Worm (Caenorhabditis elegans) whole organism, midembryonic: Measurements from ENCODE around the gene Y62E10A.19.

ENCODE experiments used
- T22C8.4 ChIP-seq: fragments of 200-800 bp; sonication (Bioruptor generic); IDR thresholded peaks from 2 replicates; pipeline ENCODE4 v1.3.6; 2022; ENCODE audit warnings: missing genetic modification characterization, missing compliant biosample characterization
- cog-1 ChIP-seq: sonication (generic microtip); optimal IDR thresholded peaks from 2 replicates; lab custom pipeline; 2016; ENCODE audit warnings: missing genetic modification characterization, missing compliant biosample characterization
- flt-1 ChIP-seq: fragments of 200-800 bp; sonication (Bioruptor generic); IDR thresholded peaks from 2 replicates; pipeline ENCODE4 v1.3.6; 2022; ENCODE audit warnings: missing genetic modification characterization, missing compliant biosample characterization
- klf-2 ChIP-seq: fragments of 200-800 bp; sonication (Bioruptor generic); conservative IDR thresholded peaks from 2 replicates; pipeline ENCODE4 v1.3.6; 2022; ENCODE audit warnings: missing genetic modification reagents, missing genetic modification characterization, missing compliant biosample characterization
- med-1 ChIP-seq: sonication (generic microtip); optimal IDR thresholded peaks from 2 replicates; lab custom pipeline; 2017; ENCODE audit warnings: missing genetic modification characterization, mild to moderate bottlenecking, missing compliant biosample characterization, antibody characterized with exemption, missing genetic modification reagents; ENCODE audit not compliant: insufficient read depth
- ref-1 ChIP-seq: fragments of 200-800 bp; sonication (Bioruptor generic); conservative IDR thresholded peaks from 2 replicates; pipeline ENCODE4 v1.3.6; 2022; ENCODE audit warnings: missing genetic modification reagents, missing genetic modification characterization, missing compliant biosample characterization
- tab-1 ChIP-seq: fragments of 200-800 bp; sonication (Bioruptor generic); IDR thresholded peaks from 2 replicates; pipeline ENCODE4 v1.3.6; 2022; ENCODE audit warnings: missing genetic modification characterization, missing compliant biosample characterization
- ztf-23 ChIP-seq: fragments of 200-800 bp; sonication (Bioruptor generic); IDR thresholded peaks from 2 replicates; pipeline ENCODE4 v1.3.6; 2022; ENCODE audit warnings: missing genetic modification reagents, missing genetic modification characterization, missing compliant biosample characterization
- ztf-29 ChIP-seq: fragments of 200-800 bp; sonication (Bioruptor generic); IDR thresholded peaks from 2 replicates; pipeline ENCODE4 v1.3.6; 2022; ENCODE audit warnings: missing genetic modification reagents, missing genetic modification characterization, missing compliant biosample characterization

The Y62E10A.19 gene

DNA sequence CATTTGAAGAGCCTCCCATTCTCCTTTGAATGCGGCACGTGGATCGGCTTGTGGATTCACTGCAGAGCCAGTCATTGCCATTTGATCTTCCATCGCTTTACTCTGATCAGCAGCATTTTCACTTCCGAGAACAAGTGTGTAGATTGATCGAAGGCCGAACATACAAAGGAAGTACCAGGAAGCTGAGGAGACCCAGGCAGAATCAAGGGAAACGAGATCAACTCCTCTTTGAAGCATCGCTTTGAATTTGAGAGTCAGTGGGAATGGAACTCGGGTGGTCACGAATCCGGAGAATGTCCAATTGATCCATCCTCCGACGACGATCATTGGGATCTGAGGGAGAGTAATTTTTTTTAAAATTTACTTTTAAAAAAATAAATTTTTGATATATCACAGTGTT is 27.6 kb downstream of the Y62E10A.19 start:
- TF ChIP-seq ztf-29 (GFP tag; lab: Robert Waterston, UW) = no peak
- TF ChIP-seq klf-2 (GFP tag; lab: Robert Waterston, UW) = no peak
- no peak for TF ChIP-seq tab-1 (GFP tag; lab: Robert Waterston, UW)
- no peak for TF ChIP-seq cog-1 (tag; lab: Kevin White, UChicago)
- no peak for TF ChIP-seq med-1 (GFP tag; lab: Kevin White, UChicago)
- TF ChIP-seq ref-1 (GFP tag; lab: Robert Waterston, UW) = no peak

DNA sequence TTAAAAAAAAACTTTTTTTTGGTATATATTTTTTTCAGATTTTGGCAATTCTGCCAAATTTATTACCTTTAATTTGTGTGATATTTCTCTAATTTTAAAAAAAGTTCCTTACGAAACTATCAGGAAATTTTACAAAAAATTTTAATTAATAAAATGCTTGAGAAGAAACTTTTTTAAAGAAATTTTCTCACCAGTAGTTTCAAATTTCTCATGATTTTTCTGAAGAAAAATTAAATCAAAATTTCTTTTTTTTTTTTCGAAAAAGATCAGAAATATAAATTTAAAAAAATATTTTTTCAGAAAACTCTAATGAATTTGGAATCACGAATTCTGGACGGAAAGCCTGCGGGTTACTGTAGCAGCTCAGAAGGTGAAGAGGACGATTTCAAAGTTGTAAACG is 30.4 kb downstream of the Y62E10A.19 start, which contains the start of gene mau-8:
TSS of gene mau-8 (plus strand) at position 301 of the 400 bp plus-strand sequence.
- TF ChIP-seq T22C8.4 (GFP tag; lab: Robert Waterston, UW) = no peak
- TF ChIP-seq ref-1 (GFP tag; lab: Robert Waterston, UW) = no peak
- TF ChIP-seq flt-1 (GFP tag; lab: Robert Waterston, UW) = no peak

DNA sequence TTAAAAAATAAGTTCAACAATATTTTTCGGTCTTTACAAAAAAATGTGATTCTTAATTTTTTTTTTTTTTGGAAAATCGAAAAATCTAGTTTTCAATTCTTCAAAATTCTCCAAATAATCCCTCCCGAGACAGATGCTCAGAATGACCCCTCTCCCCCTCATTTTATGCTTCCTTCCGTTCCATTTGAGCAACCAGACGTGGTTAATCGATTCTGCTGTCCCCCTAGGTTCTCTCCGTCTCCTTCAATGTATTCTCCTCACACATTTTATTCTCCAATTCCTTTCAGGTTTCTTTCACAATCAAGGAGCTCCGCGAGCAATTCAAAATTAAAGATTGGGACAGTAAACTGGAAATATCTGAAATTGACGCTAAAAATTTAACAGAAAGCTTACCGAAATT is 33.2 kb downstream of the Y62E10A.19 start:
- TF ChIP-seq klf-2 (GFP tag; lab: Robert Waterston, UW) (no peak), tab-1 (GFP tag; lab: Robert Waterston, UW) (no peak), ref-1 (GFP tag; lab: Robert Waterston, UW) (no peak), T22C8.4 (GFP tag; lab: Robert Waterston, UW) (peak; percentile 55), med-1 (GFP tag; lab: Kevin White, UChicago) (no peak), flt-1 (GFP tag; lab: Robert Waterston, UW) (no peak)

DNA sequence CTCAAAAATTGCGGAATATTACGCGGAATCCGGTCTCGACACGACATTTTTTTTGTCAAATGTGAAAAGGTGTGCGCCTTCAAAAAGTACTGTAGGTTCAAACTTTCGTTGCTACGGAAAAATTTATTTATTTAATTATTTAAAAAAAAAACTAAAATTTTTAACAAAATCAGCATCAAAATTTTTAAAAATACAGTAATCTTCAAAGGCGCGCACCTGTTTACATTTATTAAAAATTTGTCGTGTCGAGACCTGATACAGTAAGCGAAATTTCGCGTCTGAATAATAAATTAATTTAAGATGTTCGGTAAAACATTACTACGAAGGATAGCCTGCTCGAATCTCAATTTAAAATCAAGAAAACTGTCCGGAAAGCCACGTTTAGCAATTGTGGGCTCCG is 36.4 kb downstream of the Y62E10A.19 start, which contains the start of gene Y62E10A.6:
TSS of gene Y62E10A.6 (plus strand) at position 301 of the 400 bp plus-strand sequence.
- TF ChIP-seq flt-1 (GFP tag; lab: Robert Waterston, UW) = no peak
- no peak for TF ChIP-seq ztf-23

DNA sequence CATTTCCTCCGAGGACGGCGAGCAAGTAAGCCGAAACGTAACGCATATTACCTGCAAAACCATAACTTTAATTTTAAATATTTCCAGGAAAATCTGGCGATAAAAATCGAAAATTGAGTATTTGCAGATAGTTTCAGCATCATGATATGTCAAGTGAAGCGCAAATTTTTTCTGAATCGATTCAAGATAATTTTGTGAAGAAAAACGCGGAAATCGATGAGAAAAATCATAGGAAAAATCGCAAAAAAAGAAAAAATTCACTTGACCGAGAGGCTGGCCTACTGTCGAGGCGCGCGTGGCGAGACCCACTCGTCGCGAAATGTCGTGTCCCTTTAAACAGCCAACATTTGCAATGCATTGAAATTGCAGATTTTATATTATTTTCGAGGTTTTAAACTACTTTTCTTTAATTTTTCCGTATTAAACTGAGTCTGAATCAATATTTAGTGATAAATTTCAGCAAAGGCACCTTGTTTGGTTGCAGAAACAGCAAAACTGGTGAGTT is 37.8 kb downstream of the Y62E10A.19 start, which contains the start of the genes rla-2, popl-7 and Y62E10A.24:
TSS of gene rla-2 (minus strand) at position 51 of the 505 bp plus-strand sequence.
TSS of gene popl-7 (plus strand) at position 455 of the 505 bp plus-strand sequence.
TSS of gene Y62E10A.24 (plus strand) at position 476 of the 505 bp plus-strand sequence.
- TF ChIP-seq ref-1 (GFP tag; lab: Robert Waterston, UW) = no peak
- TF ChIP-seq T22C8.4 (GFP tag; lab: Robert Waterston, UW) = no peak
- TF ChIP-seq cog-1 (tag; lab: Kevin White, UChicago) = no peak
- TF ChIP-seq flt-1 (GFP tag; lab: Robert Waterston, UW) = no peak
- TF ChIP-seq klf-2 (GFP tag; lab: Robert Waterston, UW) = no peak
- no peak for TF ChIP-seq ztf-29 (GFP tag; lab: Robert Waterston, UW)
- TF ChIP-seq med-1 (GFP tag; lab: Kevin White, UChicago) = no peak
- TF ChIP-seq tab-1 (GFP tag; lab: Robert Waterston, UW) = no peak
- TF ChIP-seq ztf-23 = no peak

DNA sequence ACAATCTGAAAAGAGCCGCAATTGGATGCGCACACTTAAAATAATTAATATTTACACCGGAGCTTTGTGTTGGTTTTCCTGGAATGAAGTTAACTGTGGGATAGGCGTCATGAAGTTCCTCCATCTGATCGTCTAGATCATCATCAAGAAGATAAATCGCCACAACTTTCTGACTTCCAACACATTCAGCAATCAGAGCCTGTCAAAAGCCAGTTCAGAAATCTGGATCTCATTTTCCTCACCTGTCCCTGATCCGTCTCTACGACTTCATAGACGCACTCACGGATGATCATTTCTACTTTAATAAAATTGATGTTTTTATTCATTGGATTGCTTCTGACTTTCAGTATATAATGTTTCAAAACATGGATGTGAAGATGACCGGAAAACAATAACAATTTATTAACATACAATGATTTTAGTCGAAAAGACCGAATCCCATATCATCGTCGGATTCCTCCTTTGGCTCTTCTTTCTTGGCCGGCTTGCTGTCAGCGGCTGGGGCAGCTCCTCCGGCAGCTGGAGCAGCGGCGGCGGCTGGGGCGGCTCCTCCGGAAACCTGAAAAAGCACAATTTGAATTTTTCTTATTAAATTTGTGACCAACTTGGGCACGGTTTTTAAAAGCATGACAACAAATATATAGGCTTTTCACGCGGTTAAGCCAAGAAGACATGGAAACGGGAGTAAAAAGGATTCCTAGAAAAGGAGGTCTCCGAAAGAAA is 38.8 kb downstream of the Y62E10A.19 start, which contains the start of gene agt-1:
TSS of gene agt-1 (minus strand) at position 293 of the 723 bp plus-strand sequence.
- no peak for TF ChIP-seq flt-1 (GFP tag; lab: Robert Waterston, UW)
- no peak for TF ChIP-seq T22C8.4 (GFP tag; lab: Robert Waterston, UW)
- TF ChIP-seq ztf-29 (GFP tag; lab: Robert Waterston, UW) = no peak
- TF ChIP-seq ztf-23 = no peak
- no peak for TF ChIP-seq med-1 (GFP tag; lab: Kevin White, UChicago)
- no peak for TF ChIP-seq ref-1 (GFP tag; lab: Robert Waterston, UW)
- TF ChIP-seq klf-2 (GFP tag; lab: Robert Waterston, UW) = no peak
- TF ChIP-seq tab-1 (GFP tag; lab: Robert Waterston, UW) = no peak
- no peak for TF ChIP-seq cog-1 (tag; lab: Kevin White, UChicago)

DNA sequence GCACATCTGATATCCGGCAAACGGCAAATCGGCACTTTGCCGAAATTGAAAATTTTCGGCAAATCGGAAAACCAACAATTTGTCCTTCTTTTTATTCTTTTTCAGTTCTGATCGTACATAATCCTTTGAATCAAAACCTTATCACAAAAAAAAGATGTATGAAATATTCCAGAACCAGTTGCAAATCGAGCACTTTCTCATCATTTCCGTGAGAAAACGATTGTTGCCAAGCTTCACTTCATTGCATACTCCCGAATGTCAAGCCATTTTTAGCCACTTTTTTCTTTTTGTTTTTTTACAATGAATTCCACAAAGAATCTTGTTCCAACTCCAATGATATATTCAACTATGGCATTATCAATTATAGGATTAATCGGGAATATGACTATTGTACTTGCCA is 43.2 kb downstream of the Y62E10A.19 start, which contains the start of gene srsx-25:
TSS of gene srsx-25 (plus strand) at position 301 of the 400 bp plus-strand sequence.
- TF ChIP-seq flt-1 (GFP tag; lab: Robert Waterston, UW) (no peak), ztf-23 (no peak), ref-1 (GFP tag; lab: Robert Waterston, UW) (no peak), T22C8.4 (GFP tag; lab: Robert Waterston, UW) (no peak), med-1 (GFP tag; lab: Kevin White, UChicago) (no peak), ztf-29 (GFP tag; lab: Robert Waterston, UW) (no peak), cog-1 (tag; lab: Kevin White, UChicago) (no peak), tab-1 (GFP tag; lab: Robert Waterston, UW) (no peak), klf-2 (GFP tag; lab: Robert Waterston, UW) (no peak)

DNA sequence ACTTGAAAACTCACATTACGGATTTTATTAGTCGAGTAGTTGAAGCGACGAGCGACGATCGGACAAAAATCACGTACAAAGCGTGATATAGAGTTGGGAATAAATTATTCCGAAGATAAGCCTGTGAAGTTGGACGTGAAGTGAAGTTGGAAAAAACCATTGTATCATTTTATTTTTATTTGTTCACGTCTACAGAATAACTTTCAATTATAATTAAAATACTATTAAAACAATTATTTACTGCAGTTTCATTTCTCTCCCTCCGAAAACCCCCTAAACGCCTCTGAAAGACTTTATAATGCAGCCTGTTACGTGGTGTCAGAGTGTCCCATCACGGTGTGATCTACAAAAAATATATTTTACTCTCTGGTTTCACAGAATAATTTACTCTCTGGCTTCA is 48.0 kb downstream of the Y62E10A.19 start, which contains the start of gene Y62E10A.3:
TSS of gene Y62E10A.3 (minus strand) at position 101 of the 400 bp plus-strand sequence.
- TF ChIP-seq med-1 (GFP tag; lab: Kevin White, UChicago) (no peak), tab-1 (GFP tag; lab: Robert Waterston, UW) (no peak), flt-1 (GFP tag; lab: Robert Waterston, UW) (no peak), ref-1 (GFP tag; lab: Robert Waterston, UW) (no peak), ztf-29 (GFP tag; lab: Robert Waterston, UW) (no peak), ztf-23 (no peak)

DNA sequence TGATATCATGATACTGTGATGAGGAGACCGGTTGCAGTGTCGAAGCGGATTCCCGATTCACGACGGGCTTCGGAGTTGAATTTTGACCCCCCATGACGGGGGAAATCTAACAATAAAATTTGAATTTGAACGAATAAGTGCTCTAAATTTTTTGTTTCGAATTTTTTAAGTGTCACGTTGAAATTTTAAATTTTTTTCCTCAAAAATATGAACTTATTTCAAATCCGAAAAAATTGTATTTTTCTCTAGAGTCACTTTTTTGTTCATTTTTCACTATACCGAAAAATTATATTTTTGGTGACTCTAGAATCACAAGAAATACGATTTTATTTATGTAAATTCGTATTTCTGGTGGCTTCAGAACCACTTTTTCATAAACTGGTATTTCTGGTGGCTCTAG is 49.6 kb downstream of the Y62E10A.19 start, which contains the start of gene W02A2.8:
TSS of gene W02A2.8 (minus strand) at position 101 of the 400 bp plus-strand sequence.
- TF ChIP-seq cog-1 (tag; lab: Kevin White, UChicago) (no peak), ref-1 (GFP tag; lab: Robert Waterston, UW) (no peak), med-1 (GFP tag; lab: Kevin White, UChicago) (no peak), T22C8.4 (GFP tag; lab: Robert Waterston, UW) (no peak), ztf-23 (no peak), klf-2 (GFP tag; lab: Robert Waterston, UW) (no peak), ztf-29 (GFP tag; lab: Robert Waterston, UW) (no peak), flt-1 (GFP tag; lab: Robert Waterston, UW) (no peak), tab-1 (GFP tag; lab: Robert Waterston, UW) (no peak)
